Fruit fly (Drosophila melanogaster) whole organism, embryonic: ENCODE results near the gene cbt.

ENCODE experiments used
- ATbp ChIP-seq: fragments of 200-800 bp; sonication (Bioruptor generic); optimal IDR thresholded peaks from 2 replicates; lab custom pipeline; 2017; ENCODE audit warnings: missing biosample characterization, mild to moderate bottlenecking, missing genetic modification characterization, missing genetic modification reagents
- Aef1 ChIP-seq: fragments of 200-800 bp; sonication (Bioruptor generic); IDR thresholded peaks from 3 replicates; pipeline ENCODE4 v1.3.6; 2022; ENCODE audit warnings: missing biosample characterization, missing genetic modification characterization
- Asciz ChIP-seq: fragments of 200-800 bp; sonication (Bioruptor generic); optimal IDR thresholded peaks from 2 replicates; lab custom pipeline; 2017; ENCODE audit warnings: missing biosample characterization, mild to moderate bottlenecking, missing genetic modification characterization, missing genetic modification reagents
- Awh ChIP-seq: fragments of 200-800 bp; sonication (Bioruptor generic); IDR thresholded peaks from 2 replicates; pipeline ENCODE4, ENCODE4 v1.3.6; 2022; ENCODE audit warnings: missing biosample characterization, missing genetic modification characterization
- Bgb ChIP-seq: fragments of 200-800 bp; sonication (Bioruptor generic); IDR thresholded peaks from 2 replicates; pipeline ENCODE4 v1.3.6; 2022; ENCODE audit warnings: missing biosample characterization, missing genetic modification characterization; ENCODE audit not compliant: partially characterized antibody
- Blimp-1 ChIP-seq: fragments of 200-800 bp; sonication (Bioruptor generic); optimal IDR thresholded peaks from 3 replicates; lab custom pipeline; 2018; ENCODE audit warnings: missing biosample characterization, missing genetic modification characterization, mild to moderate bottlenecking, moderate library complexity, missing genetic modification reagents
- C15 ChIP-seq: fragments of 200-800 bp; sonication (Bioruptor generic); IDR thresholded peaks from 3 replicates; pipeline ENCODE4 v1.3.6; 2022; ENCODE audit warnings: missing biosample characterization, missing genetic modification characterization
- CG11398 ChIP-seq: fragments of 200-800 bp; sonication (Bioruptor generic); optimal IDR thresholded peaks from 2 replicates; lab custom pipeline; 2016; ENCODE audit warnings: missing biosample characterization, missing genetic modification characterization
- CG12071 ChIP-seq: fragments of 200-800 bp; sonication (Bioruptor generic); optimal IDR thresholded peaks from 3 replicates; lab custom pipeline; 2018; ENCODE audit warnings: missing biosample characterization, mild to moderate bottlenecking, missing genetic modification characterization
- CG13775 ChIP-seq: fragments of 200-800 bp; sonication (Bioruptor generic); optimal IDR thresholded peaks from 3 replicates; lab custom pipeline; 2017; ENCODE audit warnings: missing biosample characterization, mild to moderate bottlenecking, missing genetic modification characterization
- CG15514 ChIP-seq: fragments of 200-800 bp; sonication (Bioruptor generic); optimal IDR thresholded peaks from 3 replicates; lab custom pipeline; 2017; ENCODE audit warnings: missing biosample characterization, missing genetic modification characterization, mild to moderate bottlenecking, moderate library complexity, missing genetic modification reagents
- CG17568 ChIP-seq: fragments of 200-800 bp; sonication (Bioruptor generic); optimal IDR thresholded peaks from 2 replicates; lab custom pipeline; 2018; ENCODE audit warnings: missing biosample characterization, mild to moderate bottlenecking, missing genetic modification characterization, moderate library complexity
- CG17912 ChIP-seq: fragments of 200-800 bp; sonication (Bioruptor generic); optimal IDR thresholded peaks from 2 replicates; lab custom pipeline; 2018; ENCODE audit warnings: missing biosample characterization, mild to moderate bottlenecking, missing genetic modification characterization
- CG18262 ChIP-seq: fragments of 200-800 bp; optimal IDR thresholded peaks from 3 replicates; lab custom pipeline; 2019; ENCODE audit warnings: missing biosample characterization, mild to moderate bottlenecking, missing genetic modification characterization, moderate library complexity
- CG18764 ChIP-seq: fragments of 200-800 bp; sonication (Bioruptor generic); optimal IDR thresholded peaks from 3 replicates; lab custom pipeline; 2016; ENCODE audit warnings: missing biosample characterization, missing genetic modification characterization
- CG2199 ChIP-seq: fragments of 200-800 bp; sonication (Bioruptor generic); IDR thresholded peaks from 3 replicates; pipeline ENCODE4 v1.3.6; 2022; ENCODE audit warnings: missing biosample characterization, missing genetic modification characterization
- CG2875 ChIP-seq: fragments of 200-800 bp; sonication (Bioruptor generic); optimal IDR thresholded peaks from 2 replicates; lab custom pipeline; 2017; ENCODE audit warnings: missing biosample characterization, mild to moderate bottlenecking, missing genetic modification characterization, missing genetic modification reagents
- CG31365 ChIP-seq: fragments of 200-800 bp; sonication (Bioruptor generic); optimal IDR thresholded peaks from 2 replicates; lab custom pipeline; 2018; ENCODE audit warnings: missing biosample characterization, mild to moderate bottlenecking, missing genetic modification characterization
- CG32532 ChIP-seq: fragments of 200-800 bp; sonication (Bioruptor generic); IDR thresholded peaks from 2 replicates; pipeline ENCODE4 v1.3.6; 2022; ENCODE audit warnings: missing biosample characterization, missing genetic modification characterization
- CG4360 ChIP-seq: fragments of 200-800 bp; sonication (Bioruptor generic); IDR thresholded peaks from 2 replicates; pipeline ENCODE4 v1.3.6; 2022; ENCODE audit warnings: missing biosample characterization, missing genetic modification characterization
- CG4617 ChIP-seq: fragments of 200-800 bp; sonication (Bioruptor generic); optimal IDR thresholded peaks from 3 replicates; lab custom pipeline; 2016; ENCODE audit warnings: missing biosample characterization, missing genetic modification characterization, borderline replicate concordance
- CG4730 ChIP-seq: fragments of 200-800 bp; sonication (Bioruptor generic); IDR thresholded peaks from 2 replicates; pipeline ENCODE4 v1.3.6; 2022; ENCODE audit warnings: missing biosample characterization, missing genetic modification characterization
- CG6272 ChIP-seq: fragments of 200-800 bp; sonication (Bioruptor generic); IDR thresholded peaks from 2 replicates; pipeline ENCODE4 v1.3.6; 2022; ENCODE audit warnings: missing biosample characterization, missing genetic modification characterization
- CG7839 ChIP-seq: fragments of 200-800 bp; sonication (Bioruptor generic); optimal IDR thresholded peaks from 3 replicates; lab custom pipeline; 2018; ENCODE audit warnings: missing biosample characterization, mild to moderate bottlenecking, missing genetic modification characterization, moderate library complexity
- CG8388 ChIP-seq: fragments of 200-800 bp; sonication (Bioruptor generic); optimal IDR thresholded peaks from 2 replicates; lab custom pipeline; 2019; ENCODE audit warnings: missing biosample characterization, mild to moderate bottlenecking, missing genetic modification characterization, moderate library complexity
- CG8944 ChIP-seq: fragments of 200-800 bp; sonication (Bioruptor generic); optimal IDR thresholded peaks from 3 replicates; lab custom pipeline; 2016; ENCODE audit warnings: missing biosample characterization, missing genetic modification characterization
- ERR ChIP-seq: fragments of 200-800 bp; sonication (Bioruptor generic); optimal IDR thresholded peaks from 2 replicates; lab custom pipeline; 2016; ENCODE audit warnings: missing biosample characterization, missing genetic modification characterization
- HLHmδ ChIP-seq: fragments of 200-800 bp; sonication (Bioruptor generic); optimal IDR thresholded peaks from 2 replicates; lab custom pipeline; 2018; ENCODE audit warnings: missing biosample characterization, mild to moderate bottlenecking, missing genetic modification characterization, moderate library complexity
- Hr39 ChIP-seq: fragments of >200 bp; optimal IDR thresholded peaks from 2 replicates; lab custom pipeline; 2017
- Mrtf ChIP-seq: fragments of 200-800 bp; sonication (Bioruptor generic); IDR thresholded peaks from 3 replicates; pipeline ENCODE4 v1.3.6; 2022; ENCODE audit warnings: missing biosample characterization, missing genetic modification characterization
- Neu2 ChIP-seq: fragments of 200-800 bp; sonication (Bioruptor generic); optimal IDR thresholded peaks from 3 replicates; lab custom pipeline; 2016; ENCODE audit warnings: missing biosample characterization, missing genetic modification characterization, borderline replicate concordance
- Side ChIP-seq: fragments of 200-800 bp; sonication (Bioruptor generic); optimal IDR thresholded peaks from 2 replicates; lab custom pipeline; 2016; ENCODE audit warnings: missing biosample characterization, missing genetic modification characterization
- abd-A ChIP-seq: fragments of 200-800 bp; sonication (Bioruptor generic); optimal IDR thresholded peaks from 3 replicates; lab custom pipeline; 2019; ENCODE audit warnings: missing biosample characterization, mild to moderate bottlenecking, missing genetic modification characterization, moderate library complexity
- chn ChIP-seq: fragments of 200-800 bp; sonication (Bioruptor generic); optimal IDR thresholded peaks from 2 replicates; lab custom pipeline; 2016; ENCODE audit warnings: missing biosample characterization, missing genetic modification characterization
- crc ChIP-seq: fragments of 200-800 bp; sonication (Bioruptor generic); optimal IDR thresholded peaks from 2 replicates; lab custom pipeline; 2016; ENCODE audit warnings: missing biosample characterization, missing genetic modification characterization
- emc ChIP-seq: fragments of 200-800 bp; sonication (Bioruptor generic); optimal IDR thresholded peaks from 2 replicates; lab custom pipeline; 2016; ENCODE audit warnings: missing biosample characterization, missing genetic modification characterization
- ewg ChIP-seq: fragments of 200-800 bp; sonication (Bioruptor generic); optimal IDR thresholded peaks from 3 replicates; lab custom pipeline; 2017; ENCODE audit warnings: mild to moderate bottlenecking, missing biosample characterization, missing genetic modification reagents, missing genetic modification characterization
- fd3F ChIP-seq: fragments of 200-800 bp; sonication (Bioruptor generic); optimal IDR thresholded peaks from 2 replicates; lab custom pipeline; 2018; ENCODE audit warnings: missing biosample characterization, mild to moderate bottlenecking, missing genetic modification characterization, moderate library complexity
- hbn ChIP-seq: fragments of 200-800 bp; sonication (Bioruptor generic); IDR thresholded peaks from 2 replicates; pipeline ENCODE4 v1.3.6; 2022; ENCODE audit warnings: missing biosample characterization, missing genetic modification characterization; ENCODE audit not compliant: partially characterized antibody
- ken ChIP-seq: fragments of 200-800 bp; sonication (Bioruptor generic); IDR thresholded peaks from 3 replicates; pipeline ENCODE4 v1.3.6; 2022; ENCODE audit warnings: missing biosample characterization, missing genetic modification characterization
- lbe ChIP-seq: fragments of 200-800 bp; sonication (Bioruptor generic); optimal IDR thresholded peaks from 2 replicates; lab custom pipeline; 2016; ENCODE audit warnings: missing biosample characterization, mild to moderate bottlenecking, missing genetic modification characterization
- lilli ChIP-seq: fragments of 200-800 bp; sonication (Bioruptor generic); optimal IDR thresholded peaks from 3 replicates; lab custom pipeline; 2016; ENCODE audit warnings: missing biosample characterization, missing genetic modification characterization
- org-1 ChIP-seq: fragments of 200-800 bp; sonication (Bioruptor generic); optimal IDR thresholded peaks from 2 replicates; lab custom pipeline; 2017; ENCODE audit warnings: missing biosample characterization, missing genetic modification characterization
- otp ChIP-seq: fragments of 200-800 bp; sonication (Bioruptor generic); IDR thresholded peaks from 3 replicates; pipeline ENCODE4, ENCODE4 v1.3.6; 2022; ENCODE audit warnings: missing biosample characterization, missing genetic modification characterization
- phol ChIP-seq: fragments of 200-800 bp; sonication (Bioruptor generic); optimal IDR thresholded peaks from 3 replicates; lab custom pipeline; 2018; ENCODE audit warnings: missing biosample characterization, mild to moderate bottlenecking, missing genetic modification characterization, moderate library complexity
- sens ChIP-seq: fragments of 200-800 bp; sonication (Bioruptor generic); peaks from one replicate; lab custom pipeline; 2016; ENCODE audit warnings: missing biosample characterization, missing genetic modification characterization
- shn ChIP-seq: fragments of 200-800 bp; sonication (Bioruptor generic); optimal IDR thresholded peaks from 3 replicates; lab custom pipeline; 2016; ENCODE audit warnings: missing biosample characterization, missing genetic modification characterization
- toy ChIP-seq: fragments of 200-800 bp; sonication (Bioruptor generic); IDR thresholded peaks from 2 replicates; pipeline ENCODE4 v1.3.6; 2022; ENCODE audit warnings: missing biosample characterization, missing genetic modification characterization
- vvl ChIP-seq: fragments of 200-800 bp; sonication (Bioruptor generic); IDR thresholded peaks from 2 replicates; pipeline ENCODE4 v1.3.6; 2022; ENCODE audit warnings: missing biosample characterization, missing genetic modification characterization
- yki ChIP-seq: fragments of >200 bp; optimal IDR thresholded peaks from 3 replicates; lab custom pipeline; 2018

cbt gene

DNA sequence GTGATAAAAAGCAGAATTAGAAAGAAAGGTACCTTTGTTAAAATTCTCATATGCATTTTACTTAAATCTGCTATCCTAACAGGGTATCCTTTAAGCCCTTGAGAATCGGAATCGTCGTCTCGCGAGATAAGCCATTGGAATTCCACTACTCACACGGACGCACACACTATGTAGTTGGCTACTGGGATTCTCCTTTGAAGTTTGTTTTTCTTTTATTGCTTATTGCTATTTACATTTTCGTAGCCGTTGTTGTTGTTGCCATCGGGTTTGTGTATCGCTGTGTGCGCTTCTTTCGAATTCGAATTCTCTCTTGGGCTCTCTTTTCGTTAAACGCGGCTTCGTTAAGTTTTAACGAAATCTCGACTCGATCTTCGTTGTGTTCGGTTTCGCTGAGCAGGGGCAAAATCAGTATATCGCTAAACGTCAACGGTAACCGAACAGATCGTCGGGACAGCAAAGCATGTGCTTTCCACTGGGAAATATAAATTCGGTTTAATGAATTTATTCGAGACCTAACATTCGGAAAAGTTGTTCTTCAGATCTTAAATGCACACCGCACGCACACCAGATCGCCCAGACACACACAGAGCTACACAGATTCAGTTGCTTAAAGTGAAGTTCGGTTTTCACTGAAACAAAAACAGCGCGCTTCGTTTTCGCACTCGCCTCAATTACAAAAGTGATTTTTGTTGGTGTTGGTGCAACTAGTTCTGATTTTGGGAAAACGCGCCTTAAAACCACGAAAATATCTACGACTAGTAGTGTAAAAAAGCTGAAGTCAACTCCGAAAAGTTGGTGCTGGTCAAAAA lies 48.5 kb downstream of the cbt start, which contains the start of gene ex (continued):
- TF ChIP-seq CG17568 (GFP tag; lab: Kevin White, UChicago): peak; percentile 90
- TF ChIP-seq Asciz (GFP tag; lab: Kevin White, UChicago): peak; percentile 89
- peak; percentile 60 for TF ChIP-seq abd-A
- peak; percentile 73 for TF ChIP-seq vvl (GFP tag; lab: Robert Waterston, UW)
- no peak for TF ChIP-seq CG8944 (GFP tag; lab: Kevin White, UChicago)
- TF ChIP-seq CG17912 (GFP tag; lab: Kevin White, UChicago): peak; percentile 71
- TF ChIP-seq sens (GFP tag; lab: Kevin White, UChicago): peak; percentile 92
- TF ChIP-seq shn (GFP tag; lab: Kevin White, UChicago): peak; percentile 50
- no peak for TF ChIP-seq CG6272 (GFP tag; lab: Robert Waterston, UW)
- TF ChIP-seq Neu2 (GFP tag; lab: Kevin White, UChicago): no peak
- peak; percentile 25 for TF ChIP-seq ERR (GFP tag; lab: Kevin White, UChicago)
- TF ChIP-seq Hr39 (lab: Kevin White, UChicago): no peak
- peak; percentile 8; the same call in 1 of the 2 replicates for TF ChIP-seq CG32532 (GFP tag; lab: Robert Waterston, UW)
- peak; percentile 90 for TF ChIP-seq ATbp (GFP tag; lab: Kevin White, UChicago)
- peak; percentile 18 for TF ChIP-seq CG8388 (GFP tag; lab: Kevin White, UChicago)
- peak; percentile 66 for TF ChIP-seq lbe (GFP tag; lab: Kevin White, UChicago)
- peak; percentile 37 for TF ChIP-seq ewg (GFP tag; lab: Kevin White, UChicago)
- TF ChIP-seq yki (lab: Kevin White, UChicago): no peak
- TF ChIP-seq CG31365 (tag; lab: Kevin White, UChicago): peak; percentile 71
- peak; percentile 74 for TF ChIP-seq CG11398 (GFP tag; lab: Kevin White, UChicago)
- no peak; the same call in 1 of the 2 replicates for TF ChIP-seq hbn (GFP tag; lab: Robert Waterston, UW)
- peak; percentile 48 for TF ChIP-seq Blimp-1 (GFP tag; lab: Kevin White, UChicago)
- TF ChIP-seq chn: no peak
- peak; percentile 20 for TF ChIP-seq fd3F (GFP tag; lab: Kevin White, UChicago)
- no peak for TF ChIP-seq CG13775 (GFP tag; lab: Kevin White, UChicago)
- TF ChIP-seq ken (GFP tag; lab: Robert Waterston, UW): 0 out of 3 replicates have a peak, but pooled peaks have one; percentile 44
- 0 out of 3 replicates have a peak, but pooled peaks have one; percentile 33 for TF ChIP-seq Aef1
- TF ChIP-seq CG12071: peak; percentile 87
- TF ChIP-seq CG18262 (tag; lab: Kevin White, UChicago): peak; percentile 79
- TF ChIP-seq org-1: peak; percentile 31
- peak; percentile 80 for TF ChIP-seq CG2875 (GFP tag; lab: Kevin White, UChicago)
- no peak for TF ChIP-seq HLHmδ (GFP tag; lab: Kevin White, UChicago)
- peak; percentile 64; the same call in 1 of the 2 replicates for TF ChIP-seq Awh
- peak; percentile 98 for TF ChIP-seq CG4360 (GFP tag; lab: Robert Waterston, UW)
- TF ChIP-seq phol: no peak
- no peak for TF ChIP-seq crc (GFP tag; lab: Kevin White, UChicago)
- TF ChIP-seq CG18764 (GFP tag; lab: Kevin White, UChicago): peak; percentile 32
- no peak for TF ChIP-seq CG2199 (GFP tag; lab: Robert Waterston, UW)
- TF ChIP-seq toy (GFP tag; lab: Robert Waterston, UW): no peak
- no peak for TF ChIP-seq CG4617
- TF ChIP-seq CG4730 (GFP tag; lab: Robert Waterston, UW): no peak
- TF ChIP-seq lilli (GFP tag; lab: Kevin White, UChicago): peak; percentile 15
- peak; percentile 25 for TF ChIP-seq Side (GFP tag; lab: Kevin White, UChicago)
- no peak for TF ChIP-seq C15
- TF ChIP-seq Mrtf: no peak
- no peak for TF ChIP-seq emc
- peak; percentile 25 for TF ChIP-seq CG7839 (tag; lab: Kevin White, UChicago)
- TF ChIP-seq CG15514 (GFP tag; lab: Kevin White, UChicago): peak; percentile 57
- peak; percentile 16; the same call in 1 of the 3 replicates for TF ChIP-seq otp (GFP tag; lab: Robert Waterston, UW)
- no peak for TF ChIP-seq Bgb (GFP tag; lab: Robert Waterston, UW)
